Worm (Caenorhabditis elegans) whole organism, midembryonic: Measurements from ENCODE around the gene clec-216.
A peak's percentile ranks its signal among the peaks of the same experiment; 100 is the strongest.

Experiments used
- T22C8.4 ChIP-seq: fragments of 200-800 bp; sonication (Bioruptor generic); IDR thresholded peaks from 2 replicates; pipeline ENCODE4 v1.3.6; 2022; ENCODE audit warnings: missing genetic modification characterization, missing compliant biosample characterization
- cog-1 ChIP-seq: sonication (generic microtip); optimal IDR thresholded peaks from 2 replicates; lab custom pipeline; 2016; ENCODE audit warnings: missing genetic modification characterization, missing compliant biosample characterization
- flt-1 ChIP-seq: fragments of 200-800 bp; sonication (Bioruptor generic); IDR thresholded peaks from 2 replicates; pipeline ENCODE4 v1.3.6; 2022; ENCODE audit warnings: missing genetic modification characterization, missing compliant biosample characterization
- klf-2 ChIP-seq: fragments of 200-800 bp; sonication (Bioruptor generic); conservative IDR thresholded peaks from 2 replicates; pipeline ENCODE4 v1.3.6; 2022; ENCODE audit warnings: missing genetic modification reagents, missing genetic modification characterization, missing compliant biosample characterization
- med-1 ChIP-seq: sonication (generic microtip); optimal IDR thresholded peaks from 2 replicates; lab custom pipeline; 2017; ENCODE audit warnings: missing genetic modification characterization, mild to moderate bottlenecking, missing compliant biosample characterization, antibody characterized with exemption, missing genetic modification reagents; ENCODE audit not compliant: insufficient read depth
- ref-1 ChIP-seq: fragments of 200-800 bp; sonication (Bioruptor generic); conservative IDR thresholded peaks from 2 replicates; pipeline ENCODE4 v1.3.6; 2022; ENCODE audit warnings: missing genetic modification reagents, missing genetic modification characterization, missing compliant biosample characterization
- tab-1 ChIP-seq: fragments of 200-800 bp; sonication (Bioruptor generic); IDR thresholded peaks from 2 replicates; pipeline ENCODE4 v1.3.6; 2022; ENCODE audit warnings: missing genetic modification characterization, missing compliant biosample characterization
- ztf-23 ChIP-seq: fragments of 200-800 bp; sonication (Bioruptor generic); IDR thresholded peaks from 2 replicates; pipeline ENCODE4 v1.3.6; 2022; ENCODE audit warnings: missing genetic modification reagents, missing genetic modification characterization, missing compliant biosample characterization
- ztf-29 ChIP-seq: fragments of 200-800 bp; sonication (Bioruptor generic); IDR thresholded peaks from 2 replicates; pipeline ENCODE4 v1.3.6; 2022; ENCODE audit warnings: missing genetic modification reagents, missing genetic modification characterization, missing compliant biosample characterization

The clec-216 gene

ce11 chrV:7980370-7980987 is 27.7 kb upstream of the clec-216 start:
- TF ChIP-seq cog-1 (tag; lab: Kevin White, UChicago): no peak
- no peak for TF ChIP-seq klf-2
- TF ChIP-seq ztf-29: no peak
- no peak for TF ChIP-seq T22C8.4
- TF ChIP-seq med-1 (GFP tag; lab: Kevin White, UChicago): no peak
- no peak for TF ChIP-seq tab-1
- no peak for TF ChIP-seq ref-1 (GFP tag; lab: Robert Waterston, UW)
- no peak for TF ChIP-seq flt-1
- no peak for TF ChIP-seq ztf-23 (GFP tag; lab: Robert Waterston, UW)

- no peak for TF ChIP-seq tab-1
- no peak for TF ChIP-seq ztf-29
- TF ChIP-seq med-1 (GFP tag; lab: Kevin White, UChicago): no peak
- 0 out of 2 replicates have a peak, but pooled peaks have one; percentile 30 for TF ChIP-seq ztf-23 (GFP tag; lab: Robert Waterston, UW)
- peak; percentile 55; the same call in 1 of the 2 replicates for TF ChIP-seq T22C8.4
- peak; percentile 14 for TF ChIP-seq cog-1 (tag; lab: Kevin White, UChicago)
- TF ChIP-seq flt-1: peak; percentile 24; the same call in 1 of the 2 replicates
These were observed 26.0 kb upstream of the clec-216 start for ce11 chrV:7978798-7979197.

DNA sequence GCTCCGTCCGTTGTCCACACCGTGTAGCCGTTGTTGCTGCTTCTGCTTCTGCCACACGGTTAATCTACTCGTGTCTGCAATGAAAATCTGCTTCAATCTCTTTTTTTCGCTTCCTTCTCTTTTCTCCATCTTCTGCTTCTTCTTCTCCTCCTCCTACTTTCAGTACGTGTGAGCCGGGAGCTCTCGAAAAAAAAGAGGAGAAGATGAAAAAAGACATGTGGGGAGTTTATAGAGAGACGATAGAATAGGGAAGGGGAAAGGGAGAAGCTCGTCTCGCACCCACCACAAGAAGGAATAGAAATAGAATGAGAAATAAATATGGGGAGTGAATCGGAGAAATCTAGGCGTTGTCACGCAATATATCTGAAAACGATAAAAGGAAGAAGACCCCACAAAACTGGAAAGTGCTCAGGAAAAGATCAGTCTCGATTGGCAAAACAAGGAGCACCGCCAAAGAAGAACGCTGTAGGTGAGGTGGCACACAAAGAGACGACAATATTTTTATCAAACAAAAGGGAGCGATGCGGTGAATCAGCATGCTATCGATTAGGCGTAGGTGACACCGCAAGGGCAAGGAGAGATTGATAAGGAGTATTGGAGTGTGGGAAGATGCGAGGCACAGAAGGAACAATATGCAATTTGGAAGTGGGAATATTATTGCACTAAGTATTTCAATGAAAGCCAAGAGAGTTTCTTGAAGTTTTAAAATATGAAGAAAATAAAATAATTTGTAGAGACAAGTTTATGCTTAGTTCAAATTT is 25.1 kb upstream of the clec-216 start, which contains the start of gene let-413:
Gene let-413 (minus strand): TSS at position 76 of the 761 bp plus-strand sequence.
- TF ChIP-seq T22C8.4 (no peak), ztf-23 (GFP tag; lab: Robert Waterston, UW) (no peak), cog-1 (tag; lab: Kevin White, UChicago) (no peak), flt-1 (no peak), klf-2 (no peak), med-1 (GFP tag; lab: Kevin White, UChicago) (no peak), ztf-29 (no peak)

ce11 chrV:7971376-7971775 is 18.6 kb upstream of the clec-216 start:
- TF ChIP-seq cog-1 (tag; lab: Kevin White, UChicago): no peak
- TF ChIP-seq ref-1 (GFP tag; lab: Robert Waterston, UW): no peak

- TF ChIP-seq ztf-29 (no peak), tab-1 (no peak), med-1 (GFP tag; lab: Kevin White, UChicago) (no peak), ztf-23 (GFP tag; lab: Robert Waterston, UW) (no peak), klf-2 (no peak), T22C8.4 (no peak), ref-1 (GFP tag; lab: Robert Waterston, UW) (no peak), cog-1 (tag; lab: Kevin White, UChicago) (no peak), flt-1 (no peak)
These were observed 17.8 kb upstream of the clec-216 start for ce11 chrV:7970519-7970918.

DNA sequence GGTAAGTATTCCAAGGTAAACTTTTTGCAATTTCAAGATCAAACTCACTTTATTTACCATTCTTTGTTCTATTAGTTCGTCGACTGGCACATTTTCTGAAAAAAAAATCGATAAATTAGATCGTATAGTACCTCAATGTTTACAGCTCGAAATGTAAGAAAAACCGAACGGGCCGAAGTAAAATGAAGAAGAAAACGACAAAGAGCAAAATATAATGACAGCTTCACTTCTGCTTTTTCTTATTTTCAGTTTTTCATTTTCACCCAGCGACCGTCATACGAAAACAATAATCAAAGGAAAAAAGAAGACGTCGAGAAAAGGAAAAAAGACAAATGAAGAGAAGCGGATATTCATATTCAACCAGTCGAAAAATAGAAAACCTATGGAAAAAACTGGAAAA is 16.4 kb upstream of the clec-216 start, which contains the start of gene che-7:
Gene che-7 (minus strand): TSS at position 101 of the 400 bp plus-strand sequence.
- TF ChIP-seq ztf-23 (GFP tag; lab: Robert Waterston, UW): no peak
- peak; percentile 39; the same call in 1 of the 2 replicates for TF ChIP-seq T22C8.4

- no peak for TF ChIP-seq med-1 (GFP tag; lab: Kevin White, UChicago)
- TF ChIP-seq ref-1 (GFP tag; lab: Robert Waterston, UW): no peak
- TF ChIP-seq T22C8.4: no peak
- TF ChIP-seq ztf-29: no peak
- TF ChIP-seq ztf-23 (GFP tag; lab: Robert Waterston, UW): no peak
- TF ChIP-seq tab-1: no peak
- TF ChIP-seq flt-1: no peak
- TF ChIP-seq klf-2: no peak
- no peak for TF ChIP-seq cog-1 (tag; lab: Kevin White, UChicago)
These were observed 11.7 kb upstream of the clec-216 start for ce11 chrV:7964429-7964828.

DNA sequence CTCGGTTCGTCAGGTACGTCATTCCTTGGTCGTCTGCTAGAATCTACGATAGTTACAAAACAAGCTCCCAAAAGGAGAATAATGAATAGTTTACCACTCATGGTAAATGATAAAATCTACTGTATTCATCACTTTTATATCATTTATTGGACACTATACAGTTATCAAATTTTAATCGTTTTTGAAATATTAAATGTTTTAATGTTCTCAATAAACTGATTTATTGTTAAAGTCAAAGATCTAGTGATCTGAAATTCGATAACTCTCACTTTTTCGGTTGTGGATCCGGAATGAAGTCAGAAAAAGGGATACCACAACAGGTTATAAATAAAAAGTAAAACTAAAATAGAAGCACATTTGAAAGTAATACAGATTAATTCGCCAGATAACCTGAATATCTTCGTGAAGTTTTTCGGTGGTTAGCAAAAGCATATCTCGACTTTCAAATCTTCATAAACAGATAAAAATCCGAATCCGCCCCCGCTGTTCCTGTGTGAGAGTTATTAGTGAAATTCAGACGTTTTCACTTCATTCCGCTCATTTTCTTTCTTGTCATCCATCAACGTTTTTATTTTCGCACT is 6.1 kb upstream of the clec-216 start, which contains the start of the genes clec-217 and F26D11.2:
Gene clec-217 (minus strand): TSS at position 101 of the 581 bp plus-strand sequence.
Gene F26D11.2 (plus strand): TSS at position 531 of the 581 bp plus-strand sequence.
- TF ChIP-seq T22C8.4 (no peak), klf-2 (no peak), ztf-29 (no peak), flt-1 (no peak), ztf-23 (GFP tag; lab: Robert Waterston, UW) (no peak), ref-1 (GFP tag; lab: Robert Waterston, UW) (no peak), cog-1 (tag; lab: Kevin White, UChicago) (no peak)

- TF ChIP-seq cog-1 (tag; lab: Kevin White, UChicago) (no peak), ztf-23 (GFP tag; lab: Robert Waterston, UW) (no peak), ztf-29 (no peak), klf-2 (no peak), ref-1 (GFP tag; lab: Robert Waterston, UW) (no peak), T22C8.4 (no peak), tab-1 (no peak), flt-1 (no peak), med-1 (GFP tag; lab: Kevin White, UChicago) (no peak)
These were observed 3.5 kb upstream of the clec-216 start, which contains the start of gene pals-34 for ce11 chrV:7956218-7956617. Gene pals-34 (minus strand): TSS chrV:7956497.

DNA sequence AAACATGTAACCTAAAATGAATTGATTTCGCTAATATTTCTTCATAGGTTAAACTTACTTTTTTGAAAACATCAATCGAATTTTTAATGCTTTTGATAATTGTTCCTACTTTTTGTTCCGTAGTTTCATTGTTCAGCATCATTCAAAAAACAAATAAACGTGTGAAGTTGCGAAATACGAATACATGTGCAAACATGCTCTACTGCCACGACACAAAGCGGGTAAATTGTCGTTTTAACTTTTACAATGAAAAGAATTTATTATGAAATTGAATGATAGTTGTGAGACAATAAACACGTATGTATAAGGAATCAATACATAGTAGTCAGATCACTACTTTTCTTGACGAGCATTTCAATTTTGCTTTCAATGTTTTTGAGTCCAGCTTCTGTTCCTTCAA is 2.4 kb upstream of the clec-216 start, which contains the start of gene F26D11.12:
Gene F26D11.12 (minus strand): TSS at position 145 of the 400 bp plus-strand sequence.
- TF ChIP-seq ztf-29 (no peak), ref-1 (GFP tag; lab: Robert Waterston, UW) (no peak), klf-2 (no peak), tab-1 (no peak), ztf-23 (GFP tag; lab: Robert Waterston, UW) (no peak), med-1 (GFP tag; lab: Kevin White, UChicago) (no peak)
